Worm (Caenorhabditis elegans) whole organism, L4/young adult: Measurements from ENCODE around the gene tag-180.

Source experiments
- dao-5 ChIP-seq: sonication (generic microtip); optimal IDR thresholded peaks from 2 replicates; lab custom pipeline; 2016; ENCODE audit warnings: missing genotype, missing genetic modification characterization, moderate library complexity, missing compliant biosample characterization
- him-1 ChIP-seq: sonication (generic microtip); optimal IDR thresholded peaks from 2 replicates; lab custom pipeline; 2016; ENCODE audit warnings: missing genotype, missing genetic modification reagents, missing genetic modification characterization, missing compliant biosample characterization

ce11 chrII:11319591-11319990, 9.6 kb downstream of the tag-180 start, which contains the start of gene nlp-51:
- TF ChIP-seq him-1 (no peak), dao-5 (tag; lab: Kevin White, UChicago) (no peak)
